Worm (Caenorhabditis elegans) whole organism, midembryonic: ENCODE data around the gene F13D11.4.

ENCODE experiments used
- T22C8.4 ChIP-seq: fragments of 200-800 bp; sonication (Bioruptor generic); IDR thresholded peaks from 2 replicates; pipeline ENCODE4 v1.3.6; 2022; ENCODE audit warnings: missing genetic modification characterization, missing compliant biosample characterization
- cog-1 ChIP-seq: sonication (generic microtip); optimal IDR thresholded peaks from 2 replicates; lab custom pipeline; 2016; ENCODE audit warnings: missing genetic modification characterization, missing compliant biosample characterization
- ztf-23 ChIP-seq: fragments of 200-800 bp; sonication (Bioruptor generic); IDR thresholded peaks from 2 replicates; pipeline ENCODE4 v1.3.6; 2022; ENCODE audit warnings: missing genetic modification reagents, missing genetic modification characterization, missing compliant biosample characterization

DNA sequence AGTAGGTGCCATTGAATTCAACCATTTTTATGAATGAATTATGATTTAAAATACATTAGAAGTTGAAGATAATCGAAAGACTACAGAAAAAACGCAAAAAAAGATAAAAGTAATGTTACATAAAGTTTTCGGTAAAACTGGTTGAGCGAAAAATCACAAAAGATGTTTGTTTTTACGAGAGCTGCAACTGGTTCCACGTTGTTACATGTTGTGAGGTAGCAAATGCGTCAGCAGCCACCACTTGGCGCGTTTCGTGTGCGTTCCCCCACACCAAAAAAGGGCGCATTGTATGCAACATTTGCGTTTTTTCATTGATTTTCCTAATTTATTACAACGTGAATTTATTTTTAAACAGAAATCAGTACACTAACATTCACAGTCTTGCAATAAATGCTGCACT is 52.5 kb downstream of the F13D11.4 start, which contains the start of gene gakh-1:
- TF ChIP-seq cog-1 (tag; lab: Kevin White, UChicago): no peak
- no peak for TF ChIP-seq T22C8.4
- TF ChIP-seq ztf-23: no peak
